Fruit fly (Drosophila melanogaster): ENCODE data around the gene mRpS9.
A peak's percentile ranks its signal among the peaks of the same experiment; 100 is the strongest.

Gene mRpS9

dm6 chr3R:7891031-7891430 lies 11.4 kb downstream of the mRpS9 start, which contains the start of gene wtrw:
wtrw (plus strand) TSS chr3R:7891331.
- TF ChIP-seq pdm3 (GFP tag; optimal IDR thresholded peaks at IDR 0.05) (no peak), CG7368 (GFP tag; optimal IDR thresholded peaks at IDR 0.05) (no peak), fd85E (GFP tag; optimal IDR thresholded peaks at IDR 0.05) (no peak), CG34406 (GFP tag; optimal IDR thresholded peaks at IDR 0.05) (no peak), dsx (GFP tag; optimal IDR thresholded peaks at IDR 0.05; ENCODE audit: poor library complexity, severe bottlenecking) (no peak)

DNA sequence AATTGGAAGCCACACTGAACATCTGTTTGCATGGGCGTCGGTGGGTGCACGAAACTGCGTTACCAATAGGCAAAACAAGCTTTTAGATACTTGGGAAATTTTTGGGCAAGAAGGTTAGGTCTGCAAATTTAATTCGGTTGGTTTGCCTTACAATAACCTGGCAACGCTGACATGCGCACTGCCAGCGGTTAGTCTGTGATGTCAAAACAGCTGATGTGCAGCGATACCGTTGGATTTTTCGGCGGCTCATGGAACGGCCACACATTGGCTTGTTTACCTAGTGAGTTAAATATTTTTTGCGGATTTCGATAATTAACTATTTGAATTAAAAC lies 15.6 kb downstream of the mRpS9 start, which contains the start of gene ArgRS-m:
ArgRS-m (plus strand) TSS at position 187 of the 332 bp plus-strand sequence.
- peak; percentile 73 for TF ChIP-seq esn (GFP tag; optimal IDR thresholded peaks at IDR 0.05)
- peak; percentile 67 for TF ChIP-seq pdm3 (GFP tag; optimal IDR thresholded peaks at IDR 0.05)
- TF ChIP-seq CG8119 (GFP tag; IDR thresholded peaks at IDR 0.05): peak; percentile 39; the same call in 1 of the 3 replicates
- TF ChIP-seq Sox15 (GFP tag; optimal IDR thresholded peaks at IDR 0.05): peak; percentile 61
- TF ChIP-seq CG8319 (GFP tag; optimal IDR thresholded peaks at IDR 0.05): peak; percentile 41
- no peak for TF ChIP-seq CG6854 (GFP tag; optimal IDR thresholded peaks at IDR 0.05)
- TF ChIP-seq OdsH (GFP tag; optimal IDR thresholded peaks at IDR 0.05): peak; percentile 70
- peak; percentile 63 for TF ChIP-seq CG7368 (GFP tag; optimal IDR thresholded peaks at IDR 0.05)
- TF ChIP-seq CG34406 (GFP tag; optimal IDR thresholded peaks at IDR 0.05): peak; percentile 53
- peak; percentile 75 for TF ChIP-seq Hr39 (GFP tag; optimal IDR thresholded peaks at IDR 0.05)
- peak; percentile 12 for TF ChIP-seq Sox102F (GFP tag; optimal IDR thresholded peaks at IDR 0.05)
- TF ChIP-seq svp (GFP tag): peak; percentile 83
- TF ChIP-seq Eip75B (GFP tag; optimal IDR thresholded peaks at IDR 0.05): peak; percentile 67
- peak; percentile 41 for TF ChIP-seq Ets21C (GFP tag; optimal IDR thresholded peaks at IDR 0.05)
- no peak for TF ChIP-seq Lpt (GFP tag; optimal IDR thresholded peaks at IDR 0.05)
- TF ChIP-seq CG6163 (GFP tag; IDR thresholded peaks at IDR 0.05): peak; percentile 75
- peak in 1 of 2 experiments; percentile 13 for TF ChIP-seq salr (GFP tag; optimal IDR thresholded peaks at IDR 0.05)
- peak; percentile 67 for TF ChIP-seq Met (GFP tag; optimal IDR thresholded peaks at IDR 0.05)
- TF ChIP-seq CG6808 (GFP tag; optimal IDR thresholded peaks at IDR 0.05): peak; percentile 33
- TF ChIP-seq ss (GFP tag; optimal IDR thresholded peaks at IDR 0.05): peak in 1 of 2 experiments; percentile 34
- peak; percentile 80 for TF ChIP-seq Sox14 (GFP tag; optimal IDR thresholded peaks at IDR 0.05)
- no peak for TF ChIP-seq Hr38 (GFP tag; optimal IDR thresholded peaks at IDR 0.05)
- TF ChIP-seq CG8632 (GFP tag; optimal IDR thresholded peaks at IDR 0.05): peak; percentile 22
- no peak for TF ChIP-seq Blimp-1 (GFP tag; optimal IDR thresholded peaks at IDR 0.05)
- peak; percentile 72 for TF ChIP-seq acj6 (GFP tag; optimal IDR thresholded peaks at IDR 0.05)
- TF ChIP-seq vri (GFP tag; optimal IDR thresholded peaks at IDR 0.05): peak; percentile 16
- TF ChIP-seq CG10631 (GFP tag; optimal IDR thresholded peaks at IDR 0.05): peak; percentile 71
- TF ChIP-seq CG1621 (tag; optimal IDR thresholded peaks at IDR 0.05): peak; percentile 19
- peak; percentile 60 for TF ChIP-seq Smox (GFP tag; optimal IDR thresholded peaks at IDR 0.05)
- peak; percentile 96 for TF ChIP-seq fkh (GFP tag; optimal IDR thresholded peaks at IDR 0.05)
- TF ChIP-seq topi (GFP tag; optimal IDR thresholded peaks at IDR 0.05): peak; percentile 59
- TF ChIP-seq CG11294 (GFP tag; IDR thresholded peaks at IDR 0.05): peak; percentile 30; the same call in 1 of the 2 replicates
- peak; percentile 10 for TF ChIP-seq CG4318 (GFP tag; optimal IDR thresholded peaks at IDR 0.05)
- TF ChIP-seq CG11902 (GFP tag; optimal IDR thresholded peaks at IDR 0.05): peak; percentile 15
- peak; percentile 15 for TF ChIP-seq CG10669 (GFP tag; optimal IDR thresholded peaks at IDR 0.05)
- peak; percentile 11 for TF ChIP-seq Ets96B (tag; optimal IDR thresholded peaks at IDR 0.05)
- TF ChIP-seq CG9139 (GFP tag; optimal IDR thresholded peaks at IDR 0.05): no peak
- TF ChIP-seq CG32006 (GFP tag; optimal IDR thresholded peaks at IDR 0.05): peak; percentile 64
- no peak for TF ChIP-seq Gug (GFP tag; IDR thresholded peaks at IDR 0.05)
- peak; percentile 72 for TF ChIP-seq CG31627 (GFP tag; optimal IDR thresholded peaks at IDR 0.05)
- TF ChIP-seq dsx (GFP tag; optimal IDR thresholded peaks at IDR 0.05; ENCODE audit: poor library complexity, severe bottlenecking): no peak
- peak; percentile 74 for TF ChIP-seq CG15336 (GFP tag; IDR thresholded peaks at IDR 0.05)
- no peak for TF ChIP-seq CG16779 (tag; optimal IDR thresholded peaks at IDR 0.05)
- TF ChIP-seq CG11762 (GFP tag; optimal IDR thresholded peaks at IDR 0.05; ENCODE audit: insufficient read depth): no peak
- TF ChIP-seq cyc (GFP tag; optimal IDR thresholded peaks at IDR 0.05): peak; percentile 50
- no peak for TF ChIP-seq CG6792 (GFP tag; optimal IDR thresholded peaks at IDR 0.05)
- TF ChIP-seq lz (GFP tag; optimal IDR thresholded peaks at IDR 0.05): peak; percentile 66
- TF ChIP-seq spab (GFP tag; optimal IDR thresholded peaks at IDR 0.05): no peak
